Fruit fly (Drosophila melanogaster) whole organism, pupa: ENCODE data around the gene CG43355.
A peak's percentile ranks its signal among the peaks of the same experiment; 100 is the strongest.

Source experiments
- CG10348 ChIP-seq: fragments of 200-800 bp; sonication (Bioruptor generic); IDR thresholded peaks from 2 replicates; pipeline ENCODE4 v1.3.6; 2022; ENCODE audit warnings: missing biosample characterization, missing genetic modification characterization
- CG12605 ChIP-seq: fragments of 200-800 bp; sonication (Bioruptor generic); IDR thresholded peaks from 2 replicates; pipeline ENCODE4 v1.3.6; 2022; ENCODE audit warnings: missing biosample characterization, missing genetic modification characterization
- CG13204 ChIP-seq: fragments of 200-800 bp; sonication (Bioruptor generic); optimal IDR thresholded peaks from 2 replicates; lab custom pipeline; 2018; ENCODE audit warnings: missing biosample characterization, mild to moderate bottlenecking, missing genetic modification characterization, moderate library complexity
- CG14655 ChIP-seq: fragments of 200-800 bp; sonication (Bioruptor generic); optimal IDR thresholded peaks from 3 replicates; lab custom pipeline; 2017; ENCODE audit warnings: mild to moderate bottlenecking, missing biosample characterization, missing genetic modification reagents, missing genetic modification characterization
- CG15710 ChIP-seq: fragments of 200-800 bp; sonication (Bioruptor generic); optimal IDR thresholded peaks from 2 replicates; lab custom pipeline; 2018; ENCODE audit warnings: missing biosample characterization, mild to moderate bottlenecking, missing genetic modification characterization, moderate library complexity
- CG17806 ChIP-seq: fragments of 200-800 bp; sonication (Bioruptor generic); optimal IDR thresholded peaks from 2 replicates; lab custom pipeline; 2018; ENCODE audit warnings: missing biosample characterization, mild to moderate bottlenecking, missing genetic modification characterization, moderate library complexity
- CG32121 ChIP-seq: fragments of 200-800 bp; sonication (Bioruptor generic); IDR thresholded peaks from 2 replicates; pipeline ENCODE4 v1.3.6; 2022; ENCODE audit warnings: missing biosample characterization, missing genetic modification characterization
- CG34367 ChIP-seq: fragments of 200-800 bp; sonication (Bioruptor generic); optimal IDR thresholded peaks from 2 replicates; lab custom pipeline; 2018; ENCODE audit warnings: missing biosample characterization, mild to moderate bottlenecking, missing genetic modification characterization
- CG4496 ChIP-seq: fragments of 200-800 bp; sonication (Bioruptor generic); IDR thresholded peaks from 3 replicates; pipeline ENCODE4 v1.3.6; 2022; ENCODE audit warnings: missing biosample characterization, missing genetic modification characterization
- CG8159 ChIP-seq: fragments of 200-800 bp; sonication (Bioruptor generic); optimal IDR thresholded peaks from 3 replicates; lab custom pipeline; 2018; ENCODE audit warnings: missing biosample characterization, mild to moderate bottlenecking, missing genetic modification characterization, moderate library complexity
- CG8301 ChIP-seq: fragments of 200-800 bp; sonication (Bioruptor generic); optimal IDR thresholded peaks from 2 replicates; lab custom pipeline; 2018; ENCODE audit warnings: missing biosample characterization, mild to moderate bottlenecking, missing genetic modification characterization
- CG9948 ChIP-seq: fragments of 200-800 bp; sonication (Bioruptor generic); optimal IDR thresholded peaks from 2 replicates; lab custom pipeline; 2018; ENCODE audit warnings: missing biosample characterization, mild to moderate bottlenecking, missing genetic modification characterization, moderate library complexity
- D1 ChIP-seq: fragments of 200-800 bp; sonication (Bioruptor generic); optimal IDR thresholded peaks from 2 replicates; lab custom pipeline; 2018; ENCODE audit warnings: missing biosample characterization, mild to moderate bottlenecking, missing genetic modification characterization, moderate library complexity
- EcR ChIP-seq: fragments of 200-800 bp; sonication (Bioruptor generic); optimal IDR thresholded peaks from 3 replicates; lab custom pipeline; 2019; ENCODE audit warnings: missing biosample characterization, missing genetic modification characterization, mild to moderate bottlenecking, moderate library complexity, missing genetic modification reagents
- Ets98B ChIP-seq: fragments of 200-800 bp; sonication (Bioruptor generic); IDR thresholded peaks from 2 replicates; pipeline ENCODE4 v1.3.6; 2022; ENCODE audit warnings: missing biosample characterization, missing genetic modification characterization
- Pif1A ChIP-seq: fragments of 200-800 bp; sonication (Bioruptor generic); optimal IDR thresholded peaks from 3 replicates; lab custom pipeline; 2016; ENCODE audit warnings: missing biosample characterization, missing genetic modification characterization
- Pif1B ChIP-seq: fragments of 200-800 bp; sonication (Bioruptor generic); optimal IDR thresholded peaks from 3 replicates; lab custom pipeline; 2016; ENCODE audit warnings: missing biosample characterization, missing genetic modification characterization
- Snoo ChIP-seq: fragments of 200-800 bp; sonication (Bioruptor generic); optimal IDR thresholded peaks from 3 replicates; lab custom pipeline; 2017; ENCODE audit warnings: missing biosample characterization, mild to moderate bottlenecking, missing genetic modification characterization, inconsistent platforms
- fd96Ca ChIP-seq: fragments of 200-800 bp; sonication (Bioruptor generic); IDR thresholded peaks from 3 replicates; pipeline ENCODE4 v1.3.6; 2022; ENCODE audit warnings: missing biosample characterization, missing genetic modification characterization
- gl ChIP-seq: fragments of 200-800 bp; sonication (Bioruptor generic); optimal IDR thresholded peaks from 2 replicates; lab custom pipeline; 2018; ENCODE audit warnings: missing biosample characterization, mild to moderate bottlenecking, missing genetic modification characterization
- rn ChIP-seq: fragments of 200-800 bp; sonication (Bioruptor generic); IDR thresholded peaks from 2 replicates; pipeline ENCODE4 v1.3.6; 2022; ENCODE audit warnings: missing biosample characterization, missing genetic modification characterization

Gene CG43355

dm6 chr2L:11528129-11528589 lies 43.7 kb downstream of the CG43355 start, which contains the start of gene CG31705:
CG31705 (minus strand) TSS chr2L:11528205.
- TF ChIP-seq CG9948 (tag; lab: Kevin White, UChicago): no peak
- peak; percentile 60 for TF ChIP-seq CG8301 (tag; lab: Kevin White, UChicago)
- TF ChIP-seq CG32121 (GFP tag; lab: Robert Waterston, UW): peak; percentile 68
- peak; percentile 69 for TF ChIP-seq Ets98B (GFP tag; lab: Robert Waterston, UW)
- TF ChIP-seq CG15710: no peak
- no peak for TF ChIP-seq CG10348 (GFP tag; lab: Robert Waterston, UW)
- peak; percentile 54 for TF ChIP-seq D1
- TF ChIP-seq fd96Ca (GFP tag; lab: Robert Waterston, UW): peak; percentile 63; the same call in 2 of the 3 replicates
- TF ChIP-seq EcR (GFP tag; lab: Kevin White, UChicago): peak; percentile 50
- TF ChIP-seq Pif1B (GFP tag; lab: Kevin White, UChicago): peak; percentile 27
- TF ChIP-seq gl (tag; lab: Kevin White, UChicago): no peak
- TF ChIP-seq CG34367 (tag; lab: Kevin White, UChicago): peak; percentile 22
- peak; percentile 52 for TF ChIP-seq CG17806
- peak; percentile 72 for TF ChIP-seq CG8159 (tag; lab: Kevin White, UChicago)
- peak; percentile 81; the same call in 2 of the 3 replicates for TF ChIP-seq CG4496 (GFP tag; lab: Robert Waterston, UW)
- peak; percentile 35 for TF ChIP-seq Pif1A (GFP tag; lab: Kevin White, UChicago)
- 0 out of 2 replicates have a peak, but pooled peaks have one; percentile 18 for TF ChIP-seq CG12605 (GFP tag; lab: Robert Waterston, UW)
- TF ChIP-seq CG13204 (GFP tag; lab: Kevin White, UChicago): no peak
- peak; percentile 66 for TF ChIP-seq Snoo (tag; lab: Kevin White, UChicago)
- 0 out of 2 replicates have a peak, but pooled peaks have one; percentile 10 for TF ChIP-seq rn (GFP tag; lab: Robert Waterston, UW)
- peak; percentile 86 for TF ChIP-seq CG14655 (GFP tag; lab: Kevin White, UChicago)

- TF ChIP-seq CG12605 (GFP tag; lab: Robert Waterston, UW): no peak
- no peak for TF ChIP-seq CG17806
- TF ChIP-seq EcR (GFP tag; lab: Kevin White, UChicago): no peak
- TF ChIP-seq CG13204 (GFP tag; lab: Kevin White, UChicago): no peak
- no peak for TF ChIP-seq CG8159 (tag; lab: Kevin White, UChicago)
- TF ChIP-seq CG10348 (GFP tag; lab: Robert Waterston, UW): no peak
- TF ChIP-seq CG4496 (GFP tag; lab: Robert Waterston, UW): no peak
- TF ChIP-seq CG34367 (tag; lab: Kevin White, UChicago): no peak
Measured at dm6 chr2L:11530952-11531351, 46.4 kb downstream of the CG43355 start, which contains the start of gene CG31706. CG31706 (minus strand) TSS chr2L:11531052.

dm6 chr2L:11531520-11531919 lies 47.0 kb downstream of the CG43355 start, which contains the start of gene CG34162:
CG34162 (plus strand) TSS chr2L:11531820.
- TF ChIP-seq CG9948 (tag; lab: Kevin White, UChicago) (no peak), D1 (no peak), CG34367 (tag; lab: Kevin White, UChicago) (no peak), CG32121 (GFP tag; lab: Robert Waterston, UW) (no peak), Snoo (tag; lab: Kevin White, UChicago) (no peak), Ets98B (GFP tag; lab: Robert Waterston, UW) (no peak), CG15710 (no peak), rn (GFP tag; lab: Robert Waterston, UW) (no peak), CG14655 (GFP tag; lab: Kevin White, UChicago) (no peak), CG10348 (GFP tag; lab: Robert Waterston, UW) (no peak), CG12605 (GFP tag; lab: Robert Waterston, UW) (no peak), Pif1B (GFP tag; lab: Kevin White, UChicago) (no peak), CG4496 (GFP tag; lab: Robert Waterston, UW) (no peak)

dm6 chr2L:11535845-11536244 lies 51.3 kb downstream of the CG43355 start, which contains the start of gene CG43438:
CG43438 (plus strand) TSS chr2L:11536145.
- TF ChIP-seq CG13204 (GFP tag; lab: Kevin White, UChicago): no peak
- TF ChIP-seq CG32121 (GFP tag; lab: Robert Waterston, UW): no peak
- TF ChIP-seq CG12605 (GFP tag; lab: Robert Waterston, UW): no peak
- no peak for TF ChIP-seq CG14655 (GFP tag; lab: Kevin White, UChicago)
- no peak for TF ChIP-seq CG17806
- TF ChIP-seq gl (tag; lab: Kevin White, UChicago): no peak
- no peak for TF ChIP-seq CG8159 (tag; lab: Kevin White, UChicago)
- no peak for TF ChIP-seq CG10348 (GFP tag; lab: Robert Waterston, UW)
- no peak for TF ChIP-seq CG15710
- TF ChIP-seq D1: no peak
- TF ChIP-seq Pif1B (GFP tag; lab: Kevin White, UChicago): no peak
- no peak for TF ChIP-seq EcR (GFP tag; lab: Kevin White, UChicago)
- no peak for TF ChIP-seq Ets98B (GFP tag; lab: Robert Waterston, UW)
- TF ChIP-seq CG4496 (GFP tag; lab: Robert Waterston, UW): no peak
- no peak for TF ChIP-seq CG9948 (tag; lab: Kevin White, UChicago)
- TF ChIP-seq CG34367 (tag; lab: Kevin White, UChicago): no peak
- TF ChIP-seq rn (GFP tag; lab: Robert Waterston, UW): no peak
- TF ChIP-seq Snoo (tag; lab: Kevin White, UChicago): no peak
- no peak for TF ChIP-seq CG8301 (tag; lab: Kevin White, UChicago)
- TF ChIP-seq fd96Ca (GFP tag; lab: Robert Waterston, UW): no peak
- TF ChIP-seq, all 21 proteins: peak for 0
